Fruit fly (Drosophila melanogaster) whole organism, wandering third instar larva: ENCODE data around the gene CG14662.

ENCODE experiments used
- Abd-B ChIP-seq: fragments of >200 bp; optimal IDR thresholded peaks from 2 replicates; lab custom pipeline; 2017; ENCODE audit warnings: missing biosample characterization, missing genetic modification characterization
- CG32264 ChIP-seq: fragments of 200-800 bp; sonication (Bioruptor generic); optimal IDR thresholded peaks from 2 replicates; lab custom pipeline; 2016; ENCODE audit warnings: missing biosample characterization, missing genetic modification characterization
- CG9705 ChIP-seq: fragments of 200-800 bp; sonication (Bioruptor generic); optimal IDR thresholded peaks from 2 replicates; lab custom pipeline; 2018; ENCODE audit warnings: missing biosample characterization, mild to moderate bottlenecking, missing genetic modification characterization
- CrebA ChIP-seq: fragments of 200-800 bp; sonication (Bioruptor generic); optimal IDR thresholded peaks from 2 replicates; lab custom pipeline; 2016; ENCODE audit warnings: missing biosample characterization, mild to moderate bottlenecking, missing genetic modification characterization, borderline replicate concordance
- Dfd ChIP-seq: fragments of >200 bp; optimal IDR thresholded peaks from 2 replicates; lab custom pipeline; 2017; ENCODE audit warnings: missing biosample characterization, missing genetic modification characterization
- Dif ChIP-seq: fragments of 200-275, 200-300 bp; sonication (Bioruptor generic); optimal IDR thresholded peaks from 2 replicates; lab custom pipeline; 2018; ENCODE audit warnings: missing biosample characterization, missing genetic modification characterization; ENCODE audit not compliant: partially characterized antibody
- GATAd ChIP-seq: sonication (Bioruptor generic); optimal IDR thresholded peaks from 2 replicates; lab custom pipeline; 2016; ENCODE audit warnings: missing biosample characterization, missing genetic modification characterization
- HLH106 ChIP-seq: fragments of 200-800 bp; optimal IDR thresholded peaks from 3 replicates; lab custom pipeline; 2019; ENCODE audit warnings: missing biosample characterization, mild to moderate bottlenecking, missing genetic modification characterization, moderate library complexity
- Hnf4 ChIP-seq: fragments of 200-800 bp; sonication (Bioruptor generic); optimal IDR thresholded peaks from 2 replicates; lab custom pipeline; 2016; ENCODE audit warnings: missing biosample characterization, mild to moderate bottlenecking, missing genetic modification characterization
- Hr78 ChIP-seq: fragments of >200 bp; optimal IDR thresholded peaks from 2 replicates; lab custom pipeline; 2017; ENCODE audit warnings: missing biosample characterization, missing genetic modification characterization
- Jra ChIP-seq: sonication (Bioruptor generic); optimal IDR thresholded peaks from 2 replicates; lab custom pipeline; 2016; ENCODE audit warnings: missing biosample characterization, missing genetic modification characterization
- Mio ChIP-seq: sonication (Bioruptor generic); optimal IDR thresholded peaks from 2 replicates; lab custom pipeline; 2016; ENCODE audit warnings: missing biosample characterization, missing genetic modification characterization
- Myc ChIP-seq: fragments of >200 bp; optimal IDR thresholded peaks from 2 replicates; lab custom pipeline; 2017
- N ChIP-seq: fragments of >200 bp; optimal IDR thresholded peaks from 2 replicates; lab custom pipeline; 2018; ENCODE audit warnings: missing biosample characterization, missing external identifiers, missing genetic modification characterization
- OdsH ChIP-seq: fragments of 200-800 bp; sonication (Bioruptor generic); optimal IDR thresholded peaks from 2 replicates; lab custom pipeline; 2016; ENCODE audit warnings: missing biosample characterization, mild to moderate bottlenecking, missing genetic modification characterization
- Rel ChIP-seq, 2 experiments: fragments of 200-800 bp; sonication (Bioruptor generic) in 1 of 2; optimal IDR thresholded peaks; 2 replicates in 1 of 2; 3 replicates in 1 of 2; lab custom pipeline; 2016 to 2019; ENCODE audit warnings: mild to moderate bottlenecking in 2 of 2, missing biosample characterization in 2 of 2, missing genetic modification characterization in 2 of 2, moderate library complexity in 1 of 2
- Sp1 ChIP-seq: fragments of 200-800 bp; sonication (Bioruptor generic); optimal IDR thresholded peaks from 3 replicates; lab custom pipeline; 2019; ENCODE audit warnings: missing biosample characterization, mild to moderate bottlenecking, missing genetic modification characterization, moderate library complexity
- Vsx2 ChIP-seq: fragments of 200-300, 225-300 bp; sonication (Bioruptor generic); optimal IDR thresholded peaks from 2 replicates; lab custom pipeline; 2018; ENCODE audit warnings: missing biosample characterization, missing genetic modification characterization; ENCODE audit not compliant: partially characterized antibody
- br ChIP-seq: fragments of 200-800 bp; sonication (Bioruptor generic); optimal IDR thresholded peaks from 2 replicates; lab custom pipeline; 2016; ENCODE audit warnings: missing biosample characterization, missing genetic modification characterization
- brk ChIP-seq: fragments of 200-800 bp; sonication (Bioruptor generic); optimal IDR thresholded peaks from 2 replicates; lab custom pipeline; 2016; ENCODE audit warnings: missing biosample characterization, mild to moderate bottlenecking, missing genetic modification characterization
- dl ChIP-seq, 2 experiments: fragments of 175-275, 200-275 bp in 1 of 2; fragments of 200-275 bp in 1 of 2; sonication (Bioruptor generic); optimal IDR thresholded peaks; lab custom pipeline; 2018; ENCODE audit warnings: mild to moderate bottlenecking in 2 of 2, missing biosample characterization in 2 of 2, missing genetic modification characterization in 2 of 2, moderate library complexity in 2 of 2; ENCODE audit not compliant: partially characterized antibody in 2 of 2, insufficient read depth in 1 of 2
- dmrt93B ChIP-seq: fragments of 200-800 bp; sonication (Bioruptor generic); optimal IDR thresholded peaks from 2 replicates; lab custom pipeline; 2018; ENCODE audit warnings: missing biosample characterization, mild to moderate bottlenecking, missing genetic modification characterization
- ey ChIP-seq: fragments of 200-800 bp; sonication (Bioruptor generic); optimal IDR thresholded peaks from 2 replicates; lab custom pipeline; 2016; ENCODE audit warnings: missing biosample characterization, missing genetic modification characterization
- foxo ChIP-seq, 2 experiments: fragments of 200-800 bp; sonication (Bioruptor generic); optimal IDR thresholded peaks; 2 replicates in 1 of 2; 3 replicates in 1 of 2; lab custom pipeline; 2016 to 2017; ENCODE audit warnings: missing biosample characterization in 2 of 2, missing genetic modification characterization in 2 of 2
- fru ChIP-seq: fragments of 200-800 bp; sonication (Bioruptor generic); optimal IDR thresholded peaks from 3 replicates; lab custom pipeline; 2016; ENCODE audit warnings: missing biosample characterization, mild to moderate bottlenecking, missing genetic modification characterization
- h ChIP-seq: fragments of 200-800 bp; sonication (Bioruptor generic); optimal IDR thresholded peaks from 3 replicates; lab custom pipeline; 2016; ENCODE audit warnings: missing biosample characterization, mild to moderate bottlenecking, missing genetic modification characterization
- jim ChIP-seq: fragments of 175-275, 200-325 bp; sonication (Bioruptor generic); optimal IDR thresholded peaks from 2 replicates; lab custom pipeline; 2016; ENCODE audit warnings: missing biosample characterization, mild to moderate bottlenecking, missing genetic modification characterization
- lola ChIP-seq: fragments of >200 bp; optimal IDR thresholded peaks from 2 replicates; lab custom pipeline; 2017; ENCODE audit warnings: missing biosample characterization, missing genetic modification characterization
- psq ChIP-seq: fragments of 200-800 bp; sonication (Bioruptor generic); optimal IDR thresholded peaks from 3 replicates; lab custom pipeline; 2017; ENCODE audit warnings: missing biosample characterization, mild to moderate bottlenecking, missing genetic modification characterization, moderate library complexity
- rgr ChIP-seq: fragments of 200-800 bp; sonication (Bioruptor generic); optimal IDR thresholded peaks from 3 replicates; lab custom pipeline; 2016; ENCODE audit warnings: missing biosample characterization, mild to moderate bottlenecking, missing genetic modification characterization
- sage ChIP-seq: fragments of 200-800 bp; sonication (Bioruptor generic); optimal IDR thresholded peaks from 2 replicates; lab custom pipeline; 2016; ENCODE audit warnings: missing biosample characterization, mild to moderate bottlenecking, missing genetic modification characterization
- sv ChIP-seq: fragments of 200-800 bp; sonication (Bioruptor generic); optimal IDR thresholded peaks from 3 replicates; lab custom pipeline; 2016; ENCODE audit warnings: missing biosample characterization, missing genetic modification characterization
- tai ChIP-seq: sonication (Bioruptor generic); optimal IDR thresholded peaks from 2 replicates; lab custom pipeline; 2016; ENCODE audit warnings: missing biosample characterization, missing genetic modification characterization
- usp ChIP-seq: fragments of >200 bp; optimal IDR thresholded peaks from 2 replicates; lab custom pipeline; 2017; ENCODE audit warnings: missing biosample characterization, missing genetic modification characterization
- woc ChIP-seq: sonication (Bioruptor generic); optimal IDR thresholded peaks from 2 replicates; lab custom pipeline; 2016; ENCODE audit warnings: missing biosample characterization, mild to moderate bottlenecking, missing genetic modification characterization

The CG14662 gene

dm6 chr3R:4974514-4975314 lies 9.3 kb downstream of the CG14662 start:
- no peak for TF ChIP-seq CrebA
- TF ChIP-seq N (GFP tag; lab: Kevin White, UChicago) = no peak
- TF ChIP-seq tai (GFP tag; lab: Kevin White, UChicago) = peak; percentile 8
- TF ChIP-seq jim (GFP tag; lab: Kevin White, UChicago) = no peak
- TF ChIP-seq foxo (GFP tag; optimal IDR thresholded peaks at IDR 0.05; lab: Kevin White, UChicago) = peak in 1 of 2 experiments; percentile 9
- peak; percentile 38 for TF ChIP-seq woc (GFP tag; lab: Kevin White, UChicago)
- no peak for TF ChIP-seq psq (GFP tag; lab: Kevin White, UChicago)
- TF ChIP-seq h (GFP tag; lab: Kevin White, UChicago) = no peak
- no peak for TF ChIP-seq ey (GFP tag; lab: Kevin White, UChicago)
- TF ChIP-seq, all 38 proteins: peak for 3

dm6 chr3R:4973762-4974369 lies 10.2 kb downstream of the CG14662 start:
- TF ChIP-seq lola (no peak), N (GFP tag; lab: Kevin White, UChicago) (no peak), fru (GFP tag; lab: Kevin White, UChicago) (peak; percentile 10)

dm6 chr3R:4972961-4973595 lies 11.0 kb downstream of the CG14662 start:
- TF ChIP-seq Myc (lab: Kevin White, UChicago) (peak; percentile 84), Jra (GFP tag; lab: Kevin White, UChicago) (no peak), N (GFP tag; lab: Kevin White, UChicago) (peak; percentile 70), Vsx2 (peak; percentile 69), brk (GFP tag; lab: Kevin White, UChicago) (no peak), Hnf4 (GFP tag; lab: Kevin White, UChicago) (no peak), OdsH (GFP tag; lab: Kevin White, UChicago) (no peak), Hr78 (no peak), br (GFP tag; lab: Kevin White, UChicago) (no peak), foxo (GFP tag; optimal IDR thresholded peaks at IDR 0.05; lab: Kevin White, UChicago) (no peak), Abd-B (no peak), Dfd (no peak), GATAd (GFP tag; lab: Kevin White, UChicago) (no peak), tai (GFP tag; lab: Kevin White, UChicago) (no peak)

- TF ChIP-seq GATAd (GFP tag; lab: Kevin White, UChicago) (no peak), Sp1 (GFP tag; lab: Kevin White, UChicago) (no peak), CG9705 (peak; percentile 1), HLH106 (tag; lab: Kevin White, UChicago) (peak; percentile 40), Vsx2 (no peak), Myc (lab: Kevin White, UChicago) (peak; percentile 49), fru (GFP tag; lab: Kevin White, UChicago) (peak; percentile 12), foxo (GFP tag; optimal IDR thresholded peaks at IDR 0.05; lab: Kevin White, UChicago) (peak in 1 of 2 experiments; percentile 75), woc (GFP tag; lab: Kevin White, UChicago) (no peak), brk (GFP tag; lab: Kevin White, UChicago) (no peak), Jra (GFP tag; lab: Kevin White, UChicago) (peak; percentile 22), Dif (GFP tag; lab: Kevin White, UChicago) (no peak), h (GFP tag; lab: Kevin White, UChicago) (peak; percentile 24), rgr (GFP tag; lab: Kevin White, UChicago) (peak; percentile 52), Dfd (no peak), psq (GFP tag; lab: Kevin White, UChicago) (no peak), Hr78 (no peak), N (GFP tag; lab: Kevin White, UChicago) (no peak), jim (GFP tag; lab: Kevin White, UChicago) (peak; percentile 11), Rel (GFP tag; optimal IDR thresholded peaks at IDR 0.05; lab: Kevin White, UChicago) (no peak), Rel (tag; optimal IDR thresholded peaks at IDR 0.05; lab: Kevin White, UChicago) (no peak), usp (GFP tag; lab: Kevin White, UChicago) (no peak), CrebA (no peak), tai (GFP tag; lab: Kevin White, UChicago) (peak; percentile 52), sv (GFP tag; lab: Kevin White, UChicago) (peak; percentile 9), sage (GFP tag; lab: Kevin White, UChicago) (no peak), dmrt93B (no peak), OdsH (GFP tag; lab: Kevin White, UChicago) (peak; percentile 15), dl (GFP tag; optimal IDR thresholded peaks at IDR 0.05; lab: Kevin White, UChicago; ENCODE audit: insufficient read depth in 1 of 2, partially characterized antibody in 2 of 2) (no peak), Mio (GFP tag; lab: Kevin White, UChicago) (no peak), lola (no peak), br (GFP tag; lab: Kevin White, UChicago) (peak; percentile 8), CG32264 (GFP tag; lab: Kevin White, UChicago) (no peak)
Observed at dm6 chr3R:4970415-4971140, 13.5 kb downstream of the CG14662 start.
